Fruit fly (Drosophila melanogaster): ENCODE data around the gene ben.

- no peak for TF ChIP-seq CG8478 (optimal IDR thresholded peaks at IDR 0.05)
- TF ChIP-seq CTCF (optimal IDR thresholded peaks at IDR 0.05), result no peak
Measured at dm6 chrX:14014177-14014576, 18.0 kb downstream of the ben start.

Data from S2 (cell line).